Worm (Caenorhabditis elegans) whole organism, L4 larva: ENCODE results near the gene C25D7.10.

Source experiments
- ces-1 ChIP-seq: fragments of 150-350 bp; sonication (generic microtip); optimal IDR thresholded peaks from 4 replicates; lab custom pipeline; 2014; ENCODE audit warnings: missing biosample characterization, missing genetic modification reagents, missing genetic modification characterization
- daf-8 ChIP-seq: fragments of 200-800 bp; sonication (Bioruptor generic); IDR thresholded peaks from 2 replicates; pipeline ENCODE4 v1.3.6; 2022; ENCODE audit warnings: missing genetic modification characterization, missing compliant biosample characterization
- egl-27 ChIP-seq: sonication (generic microtip); optimal IDR thresholded peaks from 3 replicates; lab custom pipeline; 2017; ENCODE audit warnings: missing biosample characterization, missing genetic modification reagents, missing genetic modification characterization
- nhr-237 ChIP-seq: sonication (generic microtip); optimal IDR thresholded peaks from 2 replicates; lab custom pipeline; 2017; ENCODE audit warnings: missing biosample characterization, missing genetic modification characterization
- unc-39 ChIP-seq: sonication (generic microtip); optimal IDR thresholded peaks from 2 replicates; lab custom pipeline; 2017; ENCODE audit warnings: missing biosample characterization, missing genetic modification characterization

ce11 chrV:15056346-15056839 lies 10.9 kb upstream of the C25D7.10 start:
- TF ChIP-seq nhr-237 (no peak), unc-39 (tag; lab: Kevin White, UChicago) (no peak), daf-8 (no peak), ces-1 (GFP tag; lab: Kevin White, UChicago) (no peak), egl-27 (tag; lab: Kevin White, UChicago) (no peak)
